Fruit fly (Drosophila melanogaster) whole organism, prepupa: ENCODE results near the gene PGRP-SB1.

Experiments
- Blimp-1 ChIP-seq: fragments of 200-800 bp; sonication (Bioruptor generic); optimal IDR thresholded peaks from 3 replicates; lab custom pipeline; 2017; ENCODE audit warnings: missing biosample characterization, missing genetic modification characterization, mild to moderate bottlenecking, moderate library complexity, missing genetic modification reagents
- CG10631 ChIP-seq: fragments of 200-800 bp; sonication (Bioruptor generic); optimal IDR thresholded peaks from 2 replicates; lab custom pipeline; 2016; ENCODE audit warnings: missing biosample characterization, missing genetic modification characterization
- CG10669 ChIP-seq: fragments of 200-800 bp; sonication (Bioruptor generic); optimal IDR thresholded peaks from 3 replicates; lab custom pipeline; 2018; ENCODE audit warnings: missing biosample characterization, mild to moderate bottlenecking, missing genetic modification characterization, moderate library complexity
- CG11762 ChIP-seq: fragments of 200-800 bp; sonication (Bioruptor generic); optimal IDR thresholded peaks from 3 replicates; lab custom pipeline; 2016; ENCODE audit warnings: missing biosample characterization, missing genetic modification characterization; ENCODE audit not compliant: insufficient read depth
- CG11902 ChIP-seq: fragments of 200-800 bp; sonication (Bioruptor generic); optimal IDR thresholded peaks from 3 replicates; lab custom pipeline; 2016; ENCODE audit warnings: missing biosample characterization, missing genetic modification characterization
- CG15336 ChIP-seq: fragments of 200-800 bp; sonication (Bioruptor generic); IDR thresholded peaks from 2 replicates; pipeline ENCODE4 v1.3.6; 2022; ENCODE audit warnings: missing biosample characterization, missing genetic modification characterization
- CG1621 ChIP-seq: fragments of 200-800 bp; sonication (Bioruptor generic); optimal IDR thresholded peaks from 3 replicates; lab custom pipeline; 2018; ENCODE audit warnings: missing biosample characterization, mild to moderate bottlenecking, missing genetic modification characterization
- CG16779 ChIP-seq: fragments of 200-800 bp; sonication (Bioruptor generic); optimal IDR thresholded peaks from 3 replicates; lab custom pipeline; 2017; ENCODE audit warnings: missing biosample characterization, mild to moderate bottlenecking, missing genetic modification characterization
- CG3032 ChIP-seq: fragments of 200-800 bp; optimal IDR thresholded peaks from 2 replicates; lab custom pipeline; 2019; ENCODE audit warnings: missing biosample characterization, mild to moderate bottlenecking, missing genetic modification characterization, moderate library complexity
- CG31627 ChIP-seq: fragments of 200-800 bp; sonication (Bioruptor generic); optimal IDR thresholded peaks from 3 replicates; lab custom pipeline; 2016; ENCODE audit warnings: missing biosample characterization, missing genetic modification characterization
- CG32006 ChIP-seq: fragments of 200-800 bp; sonication (Bioruptor generic); optimal IDR thresholded peaks from 3 replicates; lab custom pipeline; 2017; ENCODE audit warnings: missing biosample characterization, mild to moderate bottlenecking, missing genetic modification characterization
- CG6163 ChIP-seq: fragments of 200-800 bp; sonication (Bioruptor generic); IDR thresholded peaks from 3 replicates; pipeline ENCODE4 v1.3.6; 2022; ENCODE audit warnings: missing biosample characterization, missing genetic modification characterization
- CG6276 ChIP-seq: fragments of 200-800 bp; sonication (Bioruptor generic); optimal IDR thresholded peaks from 2 replicates; lab custom pipeline; 2017; ENCODE audit warnings: missing biosample characterization, mild to moderate bottlenecking, missing genetic modification characterization
- CG6792 ChIP-seq: fragments of 200-800 bp; sonication (Bioruptor generic); optimal IDR thresholded peaks from 3 replicates; lab custom pipeline; 2016; ENCODE audit warnings: missing biosample characterization, missing genetic modification characterization
- CG6808 ChIP-seq: fragments of 200-800 bp; sonication (Bioruptor generic); optimal IDR thresholded peaks from 3 replicates; lab custom pipeline; 2017; ENCODE audit warnings: missing biosample characterization, missing genetic modification characterization, mild to moderate bottlenecking, moderate library complexity, missing genetic modification reagents
- CG6854 ChIP-seq: fragments of 200-800 bp; sonication (Bioruptor generic); optimal IDR thresholded peaks from 2 replicates; lab custom pipeline; 2017; ENCODE audit warnings: missing biosample characterization, mild to moderate bottlenecking, missing genetic modification characterization
- CG8119 ChIP-seq: fragments of 200-800 bp; sonication (Bioruptor generic); IDR thresholded peaks from 3 replicates; pipeline ENCODE4 v1.3.6; 2022; ENCODE audit warnings: missing biosample characterization, missing genetic modification characterization
- CG8319 ChIP-seq: fragments of 200-800 bp; sonication (Bioruptor generic); optimal IDR thresholded peaks from 3 replicates; lab custom pipeline; 2016; ENCODE audit warnings: missing biosample characterization, missing genetic modification characterization
- CG8632 ChIP-seq: fragments of 200-800 bp; sonication (Bioruptor generic); optimal IDR thresholded peaks from 3 replicates; lab custom pipeline; 2016; ENCODE audit warnings: missing biosample characterization, missing genetic modification characterization
- CG9139 ChIP-seq: fragments of 200-800 bp; sonication (Bioruptor generic); optimal IDR thresholded peaks from 3 replicates; lab custom pipeline; 2017; ENCODE audit warnings: missing biosample characterization, mild to moderate bottlenecking, missing genetic modification characterization
- Eip75B ChIP-seq: fragments of 200-800 bp; sonication (Bioruptor generic); optimal IDR thresholded peaks from 3 replicates; lab custom pipeline; 2016; ENCODE audit warnings: missing biosample characterization, missing genetic modification characterization
- Eip78C ChIP-seq: fragments of 200-800 bp; sonication (Bioruptor generic); peaks from one replicate; lab custom pipeline; 2016; ENCODE audit warnings: missing biosample characterization, missing genetic modification characterization
- Eip93F ChIP-seq: fragments of 200-800 bp; sonication (Bioruptor generic); optimal IDR thresholded peaks from 2 replicates; lab custom pipeline; 2016; ENCODE audit warnings: missing biosample characterization, mild to moderate bottlenecking, missing genetic modification characterization
- Gug ChIP-seq: fragments of 200-800 bp; sonication (Bioruptor generic); IDR thresholded peaks from 2 replicates; pipeline ENCODE4 v1.3.6; 2022; ENCODE audit warnings: missing biosample characterization, missing genetic modification characterization
- Hr38 ChIP-seq: sonication (Bioruptor generic); optimal IDR thresholded peaks from 2 replicates; lab custom pipeline; 2016; ENCODE audit warnings: missing biosample characterization, missing genetic modification characterization
- Hr4 ChIP-seq: fragments of 200-800 bp; sonication (Bioruptor generic); optimal IDR thresholded peaks from 3 replicates; lab custom pipeline; 2016; ENCODE audit warnings: missing biosample characterization, missing genetic modification characterization
- Lpt ChIP-seq: fragments of 200-800 bp; sonication (Bioruptor generic); optimal IDR thresholded peaks from 3 replicates; lab custom pipeline; 2016; ENCODE audit warnings: missing biosample characterization, missing genetic modification characterization
- Met ChIP-seq: fragments of 200-800 bp; sonication (Bioruptor generic); optimal IDR thresholded peaks from 3 replicates; lab custom pipeline; 2016; ENCODE audit warnings: missing biosample characterization, missing genetic modification characterization
- OdsH ChIP-seq: fragments of 200-800 bp; sonication (Bioruptor generic); optimal IDR thresholded peaks from 3 replicates; lab custom pipeline; 2016; ENCODE audit warnings: missing biosample characterization, missing genetic modification characterization
- Smox ChIP-seq: fragments of 200-800 bp; sonication (Bioruptor generic); optimal IDR thresholded peaks from 3 replicates; lab custom pipeline; 2016; ENCODE audit warnings: missing biosample characterization, missing genetic modification characterization
- Sox14 ChIP-seq: fragments of 200-800 bp; sonication (Bioruptor generic); optimal IDR thresholded peaks from 3 replicates; lab custom pipeline; 2016; ENCODE audit warnings: missing biosample characterization, missing genetic modification characterization
- Sox15 ChIP-seq: fragments of 200-800 bp; sonication (Bioruptor generic); optimal IDR thresholded peaks from 3 replicates; lab custom pipeline; 2016; ENCODE audit warnings: missing biosample characterization, missing genetic modification characterization
- achi ChIP-seq: fragments of 200-800 bp; sonication (Bioruptor generic); optimal IDR thresholded peaks from 3 replicates; lab custom pipeline; 2016; ENCODE audit warnings: missing biosample characterization, missing genetic modification characterization
- cyc ChIP-seq: fragments of 200-800 bp; sonication (Bioruptor generic); optimal IDR thresholded peaks from 3 replicates; lab custom pipeline; 2016; ENCODE audit warnings: missing biosample characterization, missing genetic modification characterization
- eg ChIP-seq: fragments of 200-800 bp; sonication (Bioruptor generic); IDR thresholded peaks from 3 replicates; pipeline ENCODE4 v1.3.6; 2022; ENCODE audit warnings: missing biosample characterization, missing genetic modification characterization
- esn ChIP-seq: fragments of 200-800 bp; sonication (Bioruptor generic); optimal IDR thresholded peaks from 2 replicates; lab custom pipeline; 2016; ENCODE audit warnings: missing biosample characterization, mild to moderate bottlenecking, missing genetic modification characterization, moderate library complexity
- fd59A ChIP-seq: fragments of 200-800 bp; sonication (Bioruptor generic); optimal IDR thresholded peaks from 2 replicates; lab custom pipeline; 2017; ENCODE audit warnings: missing biosample characterization, mild to moderate bottlenecking, missing genetic modification characterization, missing genetic modification reagents
- fkh ChIP-seq: fragments of 200-800 bp; sonication (Bioruptor generic); optimal IDR thresholded peaks from 3 replicates; lab custom pipeline; 2017; ENCODE audit warnings: missing biosample characterization, mild to moderate bottlenecking, missing genetic modification characterization, moderate library complexity
- lz ChIP-seq: fragments of 200-800 bp; sonication (Bioruptor generic); optimal IDR thresholded peaks from 3 replicates; lab custom pipeline; 2016; ENCODE audit warnings: missing biosample characterization, missing genetic modification characterization
- net ChIP-seq: fragments of 200-800 bp; sonication (Bioruptor generic); optimal IDR thresholded peaks from 3 replicates; lab custom pipeline; 2016; ENCODE audit warnings: missing biosample characterization, missing genetic modification characterization
- salr ChIP-seq, 2 experiments: fragments of 200-800 bp; sonication (Bioruptor generic); optimal IDR thresholded peaks; 3 replicates each; lab custom pipeline; 2016 to 2018; ENCODE audit warnings: missing biosample characterization in 2 of 2, missing genetic modification characterization in 2 of 2, mild to moderate bottlenecking in 1 of 2
- spab ChIP-seq: fragments of 200-800 bp; sonication (Bioruptor generic); optimal IDR thresholded peaks from 2 replicates; lab custom pipeline; 2017; ENCODE audit warnings: missing biosample characterization, mild to moderate bottlenecking, missing genetic modification characterization, missing genetic modification reagents
- ss ChIP-seq, 2 experiments: fragments of 200-800 bp; sonication (Bioruptor generic); optimal IDR thresholded peaks; 2 replicates in 1 of 2; 3 replicates in 1 of 2; lab custom pipeline; 2017 to 2018; ENCODE audit warnings: mild to moderate bottlenecking in 2 of 2, missing biosample characterization in 2 of 2, missing genetic modification characterization in 2 of 2, moderate library complexity in 1 of 2
- svp ChIP-seq: fragments of 200-800 bp; sonication (Bioruptor generic); peaks from one replicate; lab custom pipeline; 2016; ENCODE audit warnings: missing biosample characterization, missing genetic modification characterization
- topi ChIP-seq: fragments of 200-800 bp; sonication (Bioruptor generic); optimal IDR thresholded peaks from 3 replicates; lab custom pipeline; 2016; ENCODE audit warnings: missing biosample characterization, missing genetic modification characterization
- vri ChIP-seq: fragments of 200-800 bp; sonication (Bioruptor generic); optimal IDR thresholded peaks from 3 replicates; lab custom pipeline; 2016; ENCODE audit warnings: missing biosample characterization, mild to moderate bottlenecking, missing genetic modification characterization

The PGRP-SB1 gene

DNA sequence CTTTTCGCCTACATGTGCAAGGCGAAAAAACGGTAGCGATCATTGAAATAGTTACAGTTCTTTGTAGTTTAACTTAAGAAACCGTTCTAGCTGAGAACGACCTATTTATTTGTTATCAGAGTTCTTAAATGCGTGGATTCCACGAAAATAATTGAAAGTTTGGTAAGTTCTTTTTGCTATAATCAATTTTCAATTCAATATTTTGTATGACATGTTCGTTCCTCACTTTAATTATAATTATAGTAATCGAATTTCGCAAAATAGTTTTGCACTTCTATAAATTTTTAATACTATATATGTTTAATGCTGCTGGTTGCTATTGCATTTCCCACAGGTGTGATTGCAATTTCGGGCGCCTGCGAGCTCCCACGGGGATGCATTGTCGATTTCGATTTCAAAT, 20.6 kb upstream of the PGRP-SB1 start (continued):
- TF ChIP-seq eg (GFP tag; lab: Robert Waterston, UW) (no peak; the same call in 2 of the 3 replicates), CG6808 (GFP tag; lab: Kevin White, UChicago) (peak; percentile 38), Sox14 (GFP tag; lab: Kevin White, UChicago) (peak; percentile 53), Hr4 (GFP tag; lab: Kevin White, UChicago) (peak; percentile 72), CG6854 (no peak), CG11902 (no peak), CG8319 (no peak), CG6792 (peak; percentile 38), CG15336 (GFP tag; lab: Robert Waterston, UW) (peak; percentile 74), CG8119 (GFP tag; lab: Robert Waterston, UW) (peak; percentile 73; the same call in 2 of the 3 replicates), CG10631 (peak; percentile 55), OdsH (GFP tag; lab: Kevin White, UChicago) (peak; percentile 63), CG9139 (GFP tag; lab: Kevin White, UChicago) (no peak), lz (peak; percentile 40), CG31627 (GFP tag; lab: Kevin White, UChicago) (peak; percentile 31), esn (GFP tag; lab: Kevin White, UChicago) (peak; percentile 59), vri (GFP tag; lab: Kevin White, UChicago) (no peak), achi (GFP tag; lab: Kevin White, UChicago) (peak; percentile 35), Eip93F (GFP tag; lab: Kevin White, UChicago) (no peak), Met (peak; percentile 48), cyc (GFP tag; lab: Kevin White, UChicago) (peak; percentile 28)

DNA sequence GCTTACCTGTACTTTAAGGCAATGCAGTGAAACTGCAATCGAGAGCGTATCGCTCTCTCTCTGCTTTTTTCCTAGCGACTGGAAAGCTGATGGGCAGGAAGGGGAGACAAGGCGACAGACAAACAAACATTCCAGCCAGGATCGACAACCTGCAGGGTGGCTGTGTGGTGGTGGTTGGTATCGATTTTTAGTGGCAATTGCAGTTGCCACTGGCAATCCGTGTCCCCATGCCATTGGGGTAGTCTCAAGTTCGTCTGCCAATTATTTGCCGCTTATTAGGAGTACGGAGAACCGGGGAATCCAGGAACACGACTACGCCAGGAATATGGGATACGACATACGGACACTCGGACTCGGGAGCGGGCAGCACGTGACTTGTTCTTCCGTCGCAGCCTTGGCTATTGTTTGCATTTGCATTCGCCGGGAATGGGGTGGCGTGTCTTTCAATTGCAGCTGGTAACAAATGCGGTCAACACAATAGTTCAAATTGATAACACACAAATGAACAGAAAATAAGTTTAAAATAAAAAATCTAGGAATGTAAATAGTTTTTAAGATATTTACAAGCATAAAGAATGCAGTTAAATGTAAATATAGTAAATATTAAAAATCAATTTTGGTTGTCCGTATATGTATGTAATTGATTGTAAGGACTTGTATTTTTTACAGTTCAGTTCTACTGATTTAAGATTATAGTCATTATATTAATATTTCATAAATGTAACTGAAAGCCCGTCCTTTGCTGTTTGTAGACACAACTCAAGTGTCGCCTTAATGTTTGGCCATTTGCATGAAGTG, 19.0 kb upstream of the PGRP-SB1 start:
- TF ChIP-seq salr (GFP tag; optimal IDR thresholded peaks at IDR 0.05; lab: Kevin White, UChicago): no peak
- TF ChIP-seq topi (GFP tag; lab: Kevin White, UChicago): no peak
- no peak for TF ChIP-seq CG1621
- peak; percentile 37 for TF ChIP-seq svp (GFP tag; lab: Kevin White, UChicago)
- TF ChIP-seq Lpt (GFP tag; lab: Kevin White, UChicago): peak; percentile 16
- peak; percentile 19 for TF ChIP-seq CG32006
- TF ChIP-seq Blimp-1 (GFP tag; lab: Kevin White, UChicago): no peak
- TF ChIP-seq net (GFP tag; lab: Kevin White, UChicago): no peak
- no peak for TF ChIP-seq CG6163 (GFP tag; lab: Robert Waterston, UW)
- no peak for TF ChIP-seq fd59A (GFP tag; lab: Kevin White, UChicago)
- no peak for TF ChIP-seq CG15336 (GFP tag; lab: Robert Waterston, UW)
- peak; percentile 17 to 31 for TF ChIP-seq ss (GFP tag; optimal IDR thresholded peaks at IDR 0.05; lab: Kevin White, UChicago)
- TF ChIP-seq Smox (GFP tag; lab: Kevin White, UChicago): no peak
- TF ChIP-seq CG6276: peak; percentile 13
- TF ChIP-seq lz: no peak
- peak; percentile 41 for TF ChIP-seq CG6808 (GFP tag; lab: Kevin White, UChicago)
- peak; percentile 25 for TF ChIP-seq spab (GFP tag; lab: Kevin White, UChicago)
- no peak for TF ChIP-seq CG8632 (GFP tag; lab: Kevin White, UChicago)
- TF ChIP-seq CG10669: no peak
- no peak for TF ChIP-seq Hr38 (GFP tag; lab: Kevin White, UChicago)
- no peak for TF ChIP-seq CG11902
- TF ChIP-seq Sox15 (GFP tag; lab: Kevin White, UChicago): no peak
- TF ChIP-seq fkh (GFP tag; lab: Kevin White, UChicago): no peak
- TF ChIP-seq Gug (GFP tag; lab: Robert Waterston, UW): no peak
- TF ChIP-seq achi (GFP tag; lab: Kevin White, UChicago): no peak
- no peak for TF ChIP-seq Eip75B (GFP tag; lab: Kevin White, UChicago)
- no peak for TF ChIP-seq CG11762 (GFP tag; lab: Kevin White, UChicago)
- no peak for TF ChIP-seq CG16779 (tag; lab: Kevin White, UChicago)
- TF ChIP-seq Eip93F (GFP tag; lab: Kevin White, UChicago): no peak
- no peak for TF ChIP-seq Hr4 (GFP tag; lab: Kevin White, UChicago)
- no peak for TF ChIP-seq CG8319
- TF ChIP-seq CG3032: peak; percentile 2
- peak; percentile 68 for TF ChIP-seq Eip78C (GFP tag; lab: Kevin White, UChicago)
